Worm (Caenorhabditis elegans): ENCODE measurements around the gene T05C12.8.

T05C12.8 gene

DNA sequence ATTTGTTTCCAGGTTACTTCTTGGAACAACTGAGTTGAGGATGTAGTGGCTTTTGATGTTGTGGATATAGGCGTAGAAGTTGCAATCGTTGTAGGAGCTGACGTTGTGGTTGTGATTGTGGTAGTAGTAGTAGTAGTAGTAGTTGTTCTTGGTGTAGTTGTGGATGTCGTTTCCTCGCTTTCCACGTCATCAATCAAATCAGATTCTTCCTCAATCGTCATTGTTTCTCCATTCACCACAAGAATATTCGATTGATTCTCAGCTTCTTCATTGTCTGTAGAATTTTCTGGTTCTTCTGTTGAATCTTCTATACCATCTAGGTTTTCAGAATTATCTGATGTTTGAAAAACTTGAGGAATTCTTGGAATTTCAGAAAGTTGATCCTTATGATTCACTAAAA is 11.7 kb downstream of the T05C12.8 start:
- no peak for TF ChIP-seq Y53G8AR.9 (GFP tag; conservative IDR thresholded peaks at IDR 0.05)
- no peak for TF ChIP-seq gei-17 (GFP tag; optimal IDR thresholded peaks at IDR 0.05)
- TF ChIP-seq ceh-40 (GFP tag; IDR thresholded peaks at IDR 0.05) = no peak
- no peak for TF ChIP-seq lin-26 (GFP tag; IDR thresholded peaks at IDR 0.05)
- TF ChIP-seq nhr-90 (tag; optimal IDR thresholded peaks at IDR 0.05) = no peak
- TF ChIP-seq akir-1 (GFP tag; optimal IDR thresholded peaks at IDR 0.05) = no peak
- no peak for TF ChIP-seq hlh-26 (GFP tag; conservative IDR thresholded peaks at IDR 0.05)
- TF ChIP-seq pbrm-1 (GFP tag; IDR thresholded peaks at IDR 0.05) = no peak
- TF ChIP-seq F39B2.1 (GFP tag; IDR thresholded peaks at IDR 0.05) = no peak
- TF ChIP-seq hmg-20 (GFP tag; IDR thresholded peaks at IDR 0.05) = no peak
- TF ChIP-seq Y79H2A.3 (GFP tag; conservative IDR thresholded peaks at IDR 0.05) = no peak
- TF ChIP-seq B0261.1 (tag; optimal IDR thresholded peaks at IDR 0.05) = no peak
- no peak for TF ChIP-seq Y56A3A.18 (GFP tag; IDR thresholded peaks at IDR 0.05)
- no peak for TF ChIP-seq let-607 (tag; optimal IDR thresholded peaks at IDR 0.05)
- TF ChIP-seq mel-28 (tag; optimal IDR thresholded peaks at IDR 0.05; ENCODE audit: borderline replicate concordance) = no peak
- TF ChIP-seq aptf-3 (GFP tag; IDR thresholded peaks at IDR 0.05) = no peak
- no peak for TF ChIP-seq nhr-120 (GFP tag; IDR thresholded peaks at IDR 0.05)
- no peak for TF ChIP-seq hmg-1.2 (GFP tag; IDR thresholded peaks at IDR 0.05)

DNA sequence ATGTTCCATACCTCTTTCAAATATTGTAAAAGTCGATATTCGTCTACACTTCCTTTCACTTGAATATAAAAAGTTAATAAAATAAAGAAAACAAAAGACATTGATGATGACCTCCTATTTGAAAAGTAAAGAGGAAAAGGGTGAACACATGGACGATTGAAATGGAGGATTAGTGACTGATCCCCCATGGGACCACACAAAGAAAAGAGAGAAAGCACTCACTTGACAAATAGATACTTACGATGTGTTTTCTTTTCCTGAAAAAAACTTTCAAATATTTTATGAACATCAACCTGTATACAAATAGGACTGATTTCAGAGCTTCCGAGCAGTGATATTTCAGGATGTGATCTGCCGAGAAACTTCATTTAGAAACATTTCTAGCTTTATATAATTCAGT is 13.3 kb downstream of the T05C12.8 start, which contains the start of gene acr-14:
TSS of gene acr-14 (minus strand) at position 101 of the 400 bp plus-strand sequence.
- TF ChIP-seq repo-1 (tag; optimal IDR thresholded peaks at IDR 0.05) (no peak), ceh-79 (tag; optimal IDR thresholded peaks at IDR 0.05) (no peak)

DNA sequence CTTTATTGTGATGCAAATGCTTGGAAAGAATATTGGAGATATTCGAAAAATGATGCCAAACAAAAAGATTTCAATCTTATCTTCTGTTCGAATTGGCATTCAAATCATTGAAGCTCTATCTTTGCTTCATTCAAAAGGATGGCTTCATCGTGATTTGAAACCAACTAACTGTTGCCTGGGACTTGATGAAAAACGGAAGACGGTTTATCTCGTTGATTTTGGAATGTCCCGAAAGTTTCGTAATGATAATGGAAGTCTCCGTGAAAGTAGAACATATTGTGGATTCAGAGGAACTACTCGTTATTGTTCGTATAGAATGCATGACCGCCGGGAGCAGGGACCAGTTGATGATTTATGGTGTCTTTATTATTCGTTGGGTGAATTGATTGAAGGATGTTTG is 16.2 kb downstream of the T05C12.8 start:
- TF ChIP-seq aptf-2 (GFP tag; conservative IDR thresholded peaks at IDR 0.05) (no peak), nhr-80 (tag; optimal IDR thresholded peaks at IDR 0.05) (no peak), nhr-90 (tag; optimal IDR thresholded peaks at IDR 0.05) (no peak), F49E8.2 (tag; optimal IDR thresholded peaks at IDR 0.05; ENCODE audit: insufficient read depth) (no peak), ceh-100 (GFP tag; IDR thresholded peaks at IDR 0.05) (no peak), lin-26 (GFP tag; IDR thresholded peaks at IDR 0.05) (no peak), ztf-28 (GFP tag; IDR thresholded peaks at IDR 0.05) (no peak)

DNA sequence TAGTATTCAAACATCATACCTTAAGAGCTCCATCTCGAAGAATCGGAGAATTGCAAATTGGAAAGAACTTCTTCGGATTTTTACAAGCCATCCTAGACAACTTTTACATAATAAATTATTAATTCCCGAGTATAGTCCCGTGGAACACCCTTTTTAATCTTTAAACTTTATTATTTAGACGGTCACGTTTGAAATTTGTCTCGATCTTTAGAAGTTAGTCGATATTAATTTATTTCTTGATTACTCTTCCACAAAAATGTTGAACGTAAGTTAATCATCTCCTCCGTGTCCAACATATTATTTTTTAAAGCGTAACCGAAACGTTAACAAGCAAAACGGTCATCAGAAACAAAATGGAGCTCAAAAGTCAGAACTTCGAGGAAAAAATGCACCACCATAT is 16.9 kb downstream of the T05C12.8 start, which contains the start of the genes decr-1.3 and T05C12.1:
TSS of gene decr-1.3 (minus strand) at position 101 of the 400 bp plus-strand sequence.
TSS of gene T05C12.1 (plus strand) at position 232 of the 400 bp plus-strand sequence.
- TF ChIP-seq F57C9.4 (tag; optimal IDR thresholded peaks at IDR 0.05) (no peak), C06A6.2 (GFP tag; conservative IDR thresholded peaks at IDR 0.05) (no peak)

DNA sequence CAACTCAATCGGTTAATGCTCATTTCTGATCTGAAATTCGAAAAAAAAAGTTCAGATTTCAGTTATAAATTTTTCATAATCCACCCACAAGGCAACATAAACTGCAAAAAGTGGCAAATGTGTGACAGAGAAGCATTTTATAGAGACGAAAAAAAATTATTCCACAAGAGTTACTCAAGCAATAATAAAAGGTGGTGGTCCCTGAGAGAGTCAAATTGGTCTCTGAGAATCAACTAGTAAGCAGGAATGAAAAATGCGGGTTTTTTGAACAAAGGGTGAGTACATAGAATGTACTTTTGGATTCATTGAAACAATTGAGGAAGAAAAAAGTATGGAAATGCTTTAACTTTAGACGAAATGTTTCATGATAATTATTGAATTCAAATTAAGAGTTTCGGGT is 20.0 kb downstream of the T05C12.8 start, which contains the start of gene T05C12.11:
TSS of gene T05C12.11 (minus strand) at position 101 of the 400 bp plus-strand sequence.
- TF ChIP-seq T07F8.4 (tag; optimal IDR thresholded peaks at IDR 0.05) (no peak), cebp-1 (GFP tag; IDR thresholded peaks at IDR 0.05) (no peak), cebp-1 (tag; optimal IDR thresholded peaks at IDR 0.05) (no peak), ceh-40 (GFP tag; IDR thresholded peaks at IDR 0.05) (no peak), ztf-22 (GFP tag; optimal IDR thresholded peaks at IDR 0.05) (no peak), B0261.1 (tag; optimal IDR thresholded peaks at IDR 0.05) (no peak), attf-3 (GFP tag; conservative IDR thresholded peaks at IDR 0.05) (no peak), ztf-18 (tag; optimal IDR thresholded peaks at IDR 0.05) (no peak), F23B12.7 (tag; optimal IDR thresholded peaks at IDR 0.05; ENCODE audit: insufficient read depth) (no peak), somi-1 (GFP tag; optimal IDR thresholded peaks at IDR 0.05) (no peak), nhr-27 (tag; optimal IDR thresholded peaks at IDR 0.05) (no peak), snpc-3.4 (tag; optimal IDR thresholded peaks at IDR 0.05) (no peak), ceh-27 (GFP tag; optimal IDR thresholded peaks at IDR 0.05) (no peak), ztf-26 (tag; optimal IDR thresholded peaks at IDR 0.05) (no peak), tlf-1 (GFP tag; optimal IDR thresholded peaks at IDR 0.05) (no peak), lir-1 (GFP tag; conservative IDR thresholded peaks at IDR 0.05) (no peak), F57C9.4 (tag; optimal IDR thresholded peaks at IDR 0.05) (no peak)

All from whole organism, young adult.